Worm (Caenorhabditis elegans) whole organism, L3 larva: Measurements from ENCODE around the gene K10D11.3.

Experiments used
- R02D3.7 ChIP-seq: fragments of 150-350 bp; optimal IDR thresholded peaks from 2 replicates; lab custom pipeline; 2014; ENCODE audit warnings: missing biosample characterization, missing genetic modification characterization
- ZK546.5 ChIP-seq: sonication (generic microtip); optimal IDR thresholded peaks from 2 replicates; lab custom pipeline; 2017; ENCODE audit warnings: missing biosample characterization, missing genetic modification characterization
- ceh-16 ChIP-seq: sonication (generic microtip); optimal IDR thresholded peaks from 2 replicates; lab custom pipeline; 2017; ENCODE audit warnings: missing biosample characterization, missing genetic modification characterization
- ceh-28 ChIP-seq: fragments of 150-350 bp; optimal IDR thresholded peaks from 2 replicates; lab custom pipeline; 2014; ENCODE audit warnings: missing biosample characterization, missing genetic modification reagents, missing genetic modification characterization
- daf-12 ChIP-seq: fragments of 150-350 bp; optimal IDR thresholded peaks from 2 replicates; lab custom pipeline; 2014; ENCODE audit warnings: missing biosample characterization, missing genetic modification reagents, missing genetic modification characterization
- egl-27 ChIP-seq: sonication (generic microtip); optimal IDR thresholded peaks from 4 replicates; lab custom pipeline; 2017; ENCODE audit warnings: missing biosample characterization, missing genetic modification reagents, missing genetic modification characterization
- elt-1 ChIP-seq: fragments of 150-350 bp; optimal IDR thresholded peaks from 2 replicates; lab custom pipeline; 2014; ENCODE audit warnings: missing biosample characterization, missing genetic modification characterization
- elt-2 ChIP-seq: sonication (generic microtip); optimal IDR thresholded peaks from 2 replicates; lab custom pipeline; 2016; ENCODE audit warnings: missing genetic modification reagents, mild to moderate bottlenecking, missing genetic modification characterization, missing compliant biosample characterization
- elt-3 ChIP-seq, 3 experiments: fragments of 150-350 bp in 1 of 3; sonication (generic microtip) in 2 of 3; optimal IDR thresholded peaks; 2 replicates in 2 of 3; 4 replicates in 1 of 3; lab custom pipeline; 2014 to 2017; ENCODE audit warnings: missing biosample characterization in 3 of 3, missing genetic modification characterization in 3 of 3
- eor-1 ChIP-seq, 2 experiments: fragments of 150-350 bp; optimal IDR thresholded peaks; 2 replicates each; lab custom pipeline; 2014 to 2018; ENCODE audit warnings: missing biosample characterization in 2 of 2, missing genetic modification characterization in 2 of 2
- fkh-10 ChIP-seq: sonication (generic microtip); optimal IDR thresholded peaks from 2 replicates; lab custom pipeline; 2017; ENCODE audit warnings: missing biosample characterization, missing genetic modification reagents, missing genetic modification characterization
- fkh-2 ChIP-seq: fragments of 150-350 bp; optimal IDR thresholded peaks from 2 replicates; lab custom pipeline; 2014; ENCODE audit warnings: missing biosample characterization, missing genetic modification reagents, missing genetic modification characterization
- fos-1 ChIP-seq: fragments of 150-350 bp; optimal IDR thresholded peaks from 2 replicates; lab custom pipeline; 2014; ENCODE audit warnings: missing biosample characterization, missing genetic modification characterization
- hmg-11 ChIP-seq: sonication (generic microtip); optimal IDR thresholded peaks from 2 replicates; lab custom pipeline; 2016; ENCODE audit warnings: missing genetic modification characterization, missing compliant biosample characterization
- lin-15B ChIP-seq: fragments of 150-350 bp; optimal IDR thresholded peaks from 2 replicates; lab custom pipeline; 2014; ENCODE audit warnings: missing biosample characterization, missing genetic modification characterization
- lin-39 ChIP-seq: fragments of 150-350 bp; optimal IDR thresholded peaks from 2 replicates; lab custom pipeline; 2018; ENCODE audit warnings: missing biosample characterization, missing genetic modification reagents, missing genetic modification characterization
- mdl-1 ChIP-seq: fragments of 150-350 bp; optimal IDR thresholded peaks from 2 replicates; lab custom pipeline; 2014; ENCODE audit warnings: missing biosample characterization, missing genetic modification characterization
- mml-1 ChIP-seq: fragments of 150-350 bp; sonication (generic microtip); optimal IDR thresholded peaks from 3 replicates; lab custom pipeline; 2014; ENCODE audit warnings: missing biosample characterization, missing genetic modification characterization
- nfya-1 ChIP-seq: sonication (generic microtip); optimal IDR thresholded peaks from 2 replicates; lab custom pipeline; 2017; ENCODE audit warnings: missing genetic modification characterization, mild to moderate bottlenecking, missing compliant biosample characterization, antibody characterized with exemption, moderate library complexity; ENCODE audit not compliant: insufficient read depth
- nhr-23 ChIP-seq: fragments of 150-350 bp; optimal IDR thresholded peaks from 2 replicates; lab custom pipeline; 2014; ENCODE audit warnings: missing biosample characterization, missing genetic modification reagents, missing genetic modification characterization
- nhr-237 ChIP-seq: fragments of 150-350 bp; optimal IDR thresholded peaks from 2 replicates; lab custom pipeline; 2014; ENCODE audit warnings: missing biosample characterization, missing genetic modification characterization
- nhr-25 ChIP-seq: sonication (generic microtip); optimal IDR thresholded peaks from 2 replicates; lab custom pipeline; 2017; ENCODE audit warnings: missing biosample characterization, missing genetic modification characterization
- nhr-43 ChIP-seq: sonication (generic microtip); optimal IDR thresholded peaks from 2 replicates; lab custom pipeline; 2016; ENCODE audit warnings: mild to moderate bottlenecking, missing genetic modification characterization, missing compliant biosample characterization; ENCODE audit not compliant: poor library complexity, severe bottlenecking
- nhr-67 ChIP-seq: fragments of 150-350 bp; optimal IDR thresholded peaks from 2 replicates; lab custom pipeline; 2014; ENCODE audit warnings: missing biosample characterization, missing genetic modification characterization
- nhr-76 ChIP-seq: fragments of 150-350 bp; sonication (generic microtip); optimal IDR thresholded peaks from 5 replicates; lab custom pipeline; 2014; ENCODE audit warnings: missing biosample characterization, missing genetic modification characterization
- nhr-77 ChIP-seq: fragments of 150-350 bp; optimal IDR thresholded peaks from 2 replicates; lab custom pipeline; 2014; ENCODE audit warnings: missing biosample characterization, missing genetic modification characterization
- pqm-1 ChIP-seq: fragments of 150-350 bp; optimal IDR thresholded peaks from 2 replicates; lab custom pipeline; 2017; ENCODE audit warnings: missing biosample characterization, missing genetic modification characterization, inconsistent platforms
- sea-2 ChIP-seq: fragments of 150-350 bp; sonication (generic microtip); optimal IDR thresholded peaks from 4 replicates; lab custom pipeline; 2014; ENCODE audit warnings: missing biosample characterization, missing genetic modification reagents, missing genetic modification characterization
- skn-1 ChIP-seq: fragments of 150-350 bp; optimal IDR thresholded peaks from 2 replicates; lab custom pipeline; 2014; ENCODE audit warnings: missing biosample characterization, missing genetic modification characterization
- tbx-2 ChIP-seq: sonication (generic microtip); optimal IDR thresholded peaks from 2 replicates; lab custom pipeline; 2016; ENCODE audit warnings: mild to moderate bottlenecking, missing genetic modification characterization, missing compliant biosample characterization
- unc-39 ChIP-seq: sonication (generic microtip); optimal IDR thresholded peaks from 4 replicates; lab custom pipeline; 2017; ENCODE audit warnings: missing biosample characterization, missing genetic modification characterization
- ztf-11 ChIP-seq: fragments of 150-350 bp; optimal IDR thresholded peaks from 2 replicates; lab custom pipeline; 2014; ENCODE audit warnings: missing biosample characterization, missing genetic modification characterization
- ztf-4 ChIP-seq: fragments of 150-350 bp; optimal IDR thresholded peaks from 2 replicates; lab custom pipeline; 2014; ENCODE audit warnings: missing biosample characterization, missing genetic modification characterization

K10D11.3 gene

ce11 chrIV:12997560-12997959 is 11.6 kb upstream of the K10D11.3 start:
- TF ChIP-seq nhr-23 (tag; lab: Kevin White, UChicago) = peak; percentile 35
- peak in 1 of 3 experiments; percentile 8 for TF ChIP-seq elt-3 (tag; optimal IDR thresholded peaks at IDR 0.05; lab: Kevin White, UChicago)
- no peak for TF ChIP-seq unc-39 (tag; lab: Kevin White, UChicago)
- no peak for TF ChIP-seq elt-2 (tag; lab: Kevin White, UChicago)

DNA sequence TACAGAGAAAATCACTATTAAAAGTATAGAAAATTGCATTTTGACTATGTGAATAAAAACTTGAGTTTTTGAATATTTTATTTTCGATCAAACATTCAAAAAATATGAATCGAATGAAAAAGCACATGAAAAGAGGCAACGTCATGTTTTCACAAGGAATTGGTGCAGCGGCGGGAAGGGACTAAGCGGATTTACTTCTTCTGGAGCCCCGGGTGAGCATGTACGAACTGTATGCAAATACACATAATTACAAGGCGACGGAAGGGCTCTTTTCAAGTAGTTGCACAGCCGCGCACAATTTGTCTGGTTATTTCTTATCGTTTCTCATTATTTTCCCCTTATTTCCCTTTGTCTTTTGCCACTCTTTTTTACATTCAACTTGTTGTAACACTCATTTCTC is 10.0 kb upstream of the K10D11.3 start, which contains the start of gene K10D11.7:
K10D11.7 (minus strand) TSS at position 101 of the 400 bp plus-strand sequence.
- TF ChIP-seq elt-3 (tag; optimal IDR thresholded peaks at IDR 0.05; lab: Kevin White, UChicago) (no peak), fkh-2 (tag; lab: Kevin White, UChicago) (no peak), nfya-1 (tag; lab: Kevin White, UChicago) (no peak), nhr-237 (tag; lab: Kevin White, UChicago) (no peak), nhr-43 (tag; lab: Kevin White, UChicago) (no peak), hmg-11 (no peak), elt-1 (tag; lab: Kevin White, UChicago) (no peak), R02D3.7 (tag; lab: Kevin White, UChicago) (no peak), fkh-10 (GFP tag; lab: Kevin White, UChicago) (no peak), fos-1 (no peak), ceh-28 (no peak), ztf-4 (tag; lab: Kevin White, UChicago) (no peak), lin-15B (tag; lab: Kevin White, UChicago) (no peak), sea-2 (GFP tag; lab: Kevin White, UChicago) (no peak), nhr-77 (tag; lab: Kevin White, UChicago) (no peak), lin-39 (tag; lab: Kevin White, UChicago) (no peak), nhr-25 (no peak)

DNA sequence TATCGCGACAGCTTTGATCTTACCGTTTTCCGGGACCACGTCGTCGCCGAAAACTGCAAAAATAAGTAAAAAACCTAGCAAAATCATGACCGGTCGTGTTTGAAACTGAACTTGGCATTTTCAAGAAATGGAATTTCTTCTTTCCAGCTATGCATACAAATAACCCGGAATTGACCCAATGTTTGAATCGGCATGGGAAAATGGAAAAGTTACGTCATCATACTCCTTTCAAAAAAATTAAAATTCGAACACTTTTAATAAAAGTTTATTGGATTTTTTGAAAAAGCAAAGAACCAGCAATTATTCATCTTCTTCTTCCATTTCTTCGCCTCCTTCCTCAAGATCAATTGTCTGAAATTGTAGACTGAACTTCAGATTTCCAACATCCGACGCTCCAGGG is 8.4 kb upstream of the K10D11.3 start, which contains the start of gene K10D11.4:
K10D11.4 (minus strand) TSS at position 101 of the 400 bp plus-strand sequence.
- TF ChIP-seq tbx-2 (tag; lab: Kevin White, UChicago) = no peak
- no peak for TF ChIP-seq nhr-77 (tag; lab: Kevin White, UChicago)
- no peak for TF ChIP-seq mdl-1 (tag; lab: Kevin White, UChicago)
- no peak for TF ChIP-seq R02D3.7 (tag; lab: Kevin White, UChicago)
- TF ChIP-seq elt-3 (tag; optimal IDR thresholded peaks at IDR 0.05; lab: Kevin White, UChicago) = no peak
- TF ChIP-seq egl-27 (tag; lab: Kevin White, UChicago) = no peak
- TF ChIP-seq ZK546.5 (tag; lab: Kevin White, UChicago) = no peak
- TF ChIP-seq nhr-76 (tag; lab: Kevin White, UChicago) = no peak
- TF ChIP-seq skn-1 (tag; lab: Kevin White, UChicago) = no peak
- TF ChIP-seq mml-1 (tag; lab: Kevin White, UChicago) = no peak
- no peak for TF ChIP-seq unc-39 (tag; lab: Kevin White, UChicago)
- no peak for TF ChIP-seq ceh-16 (tag; lab: Kevin White, UChicago)
- TF ChIP-seq elt-2 (tag; lab: Kevin White, UChicago) = no peak
- no peak for TF ChIP-seq fos-1

ce11 chrIV:12991629-12992028 is 5.7 kb upstream of the K10D11.3 start, which contains the start of gene K10D11.5:
Gene K10D11.5, minus strand, starts transcription at chrIV:12991843.
- no peak for TF ChIP-seq fos-1
- no peak for TF ChIP-seq lin-39 (tag; lab: Kevin White, UChicago)
- peak; percentile 93 for TF ChIP-seq pqm-1 (tag; lab: Kevin White, UChicago)
- peak; percentile 68 for TF ChIP-seq elt-2 (tag; lab: Kevin White, UChicago)
- TF ChIP-seq, all 47 proteins: peak for 2

DNA sequence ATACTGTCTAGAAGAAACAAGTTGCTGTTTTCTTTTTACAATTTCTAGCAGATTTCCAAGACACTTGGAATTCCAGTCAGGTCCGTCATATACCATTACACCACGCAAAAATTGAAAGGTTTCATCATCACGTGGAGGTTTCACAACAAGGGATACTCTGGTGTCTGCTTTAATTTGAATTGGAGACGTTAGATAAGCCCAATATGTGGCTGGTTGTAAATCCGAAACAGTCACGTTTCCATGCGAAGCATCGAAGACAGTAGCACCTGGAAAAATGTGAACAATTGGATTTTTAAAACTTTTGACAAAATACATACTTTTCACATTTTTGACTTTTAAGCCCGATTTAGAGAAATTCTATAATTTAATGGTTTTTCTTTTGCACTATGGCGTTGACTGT is 4.7 kb upstream of the K10D11.3 start:
- no peak for TF ChIP-seq nhr-237 (tag; lab: Kevin White, UChicago)
- TF ChIP-seq daf-12 (tag; lab: Kevin White, UChicago) = no peak
- TF ChIP-seq fos-1 = no peak
- no peak for TF ChIP-seq mml-1 (tag; lab: Kevin White, UChicago)
- no peak for TF ChIP-seq nhr-67
- TF ChIP-seq ztf-11 (tag; lab: Kevin White, UChicago) = no peak
- TF ChIP-seq fkh-2 (tag; lab: Kevin White, UChicago) = no peak
- TF ChIP-seq nhr-23 (tag; lab: Kevin White, UChicago) = no peak
- no peak for TF ChIP-seq eor-1 (tag; optimal IDR thresholded peaks at IDR 0.05; lab: Kevin White, UChicago)
- no peak for TF ChIP-seq nhr-77 (tag; lab: Kevin White, UChicago)
